Worm (Caenorhabditis elegans): ENCODE data around the gene D2024.4.
"Not testable (repeated sequence)": the region's sequence is repeated elsewhere in the genome, so short reads cannot be mapped to it uniquely, and the experiment has no call there.

The D2024.4 gene

DNA sequence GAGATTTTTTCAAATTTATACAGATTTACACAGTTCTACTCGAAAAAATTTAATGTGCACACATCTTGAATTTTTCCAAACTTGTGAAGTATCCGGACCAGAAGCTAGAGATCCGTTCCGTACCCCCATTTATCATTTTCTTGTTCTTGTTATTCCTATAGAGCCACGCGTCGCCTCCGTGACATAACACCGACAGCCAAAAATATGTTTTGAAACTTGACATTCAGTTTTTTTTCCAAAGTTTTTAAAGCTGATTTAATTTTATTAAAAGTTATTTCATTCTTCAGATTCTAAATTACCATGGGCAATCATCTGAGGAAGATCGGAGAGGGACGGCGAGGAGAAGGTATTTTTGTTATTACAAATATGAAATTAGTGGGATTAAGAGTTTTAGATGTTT lies 19.1 kb downstream of the D2024.4 start, which contains the start of gene D2024.18:
Gene D2024.18 (plus strand): TSS at position 301 of the 400 bp plus-strand sequence.
- no peak for TF ChIP-seq unc-62 (GFP tag; optimal IDR thresholded peaks at IDR 0.05)

DNA sequence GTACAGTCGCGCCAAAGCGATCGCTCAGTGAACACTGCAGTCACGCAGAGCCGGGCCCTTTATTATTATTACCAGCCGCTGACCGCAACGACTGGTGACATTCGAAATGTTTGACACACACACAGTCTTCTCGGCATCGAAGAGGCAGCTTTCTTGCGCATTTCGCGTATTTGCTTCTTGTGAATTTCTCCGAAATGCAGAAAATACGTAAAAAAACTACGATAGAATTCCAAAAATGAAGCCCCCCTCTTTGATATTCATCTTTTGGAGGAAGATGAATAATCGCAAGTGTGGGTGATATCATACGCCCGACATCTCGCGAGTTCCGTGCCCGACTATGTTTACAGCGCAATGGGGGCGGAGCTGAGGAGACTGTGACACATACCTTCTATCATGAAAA lies 22.2 kb downstream of the D2024.4 start:
- TF ChIP-seq unc-62 (GFP tag; optimal IDR thresholded peaks at IDR 0.05): no peak

ce11 chrIV:7254690-7255089 lies 23.7 kb downstream of the D2024.4 start, which contains the start of gene C06E4.5:
TSS of gene C06E4.5 (plus strand) at chrIV:7254990.
- TF ChIP-seq unc-62 (GFP tag; optimal IDR thresholded peaks at IDR 0.05): not testable (repeated sequence)

ce11 chrIV:7258253-7258652 lies 27.2 kb downstream of the D2024.4 start, which contains the start of gene C06E4.6:
TSS of gene C06E4.6 (minus strand) at chrIV:7258303.
- no peak for TF ChIP-seq unc-62 (GFP tag; optimal IDR thresholded peaks at IDR 0.05)

DNA sequence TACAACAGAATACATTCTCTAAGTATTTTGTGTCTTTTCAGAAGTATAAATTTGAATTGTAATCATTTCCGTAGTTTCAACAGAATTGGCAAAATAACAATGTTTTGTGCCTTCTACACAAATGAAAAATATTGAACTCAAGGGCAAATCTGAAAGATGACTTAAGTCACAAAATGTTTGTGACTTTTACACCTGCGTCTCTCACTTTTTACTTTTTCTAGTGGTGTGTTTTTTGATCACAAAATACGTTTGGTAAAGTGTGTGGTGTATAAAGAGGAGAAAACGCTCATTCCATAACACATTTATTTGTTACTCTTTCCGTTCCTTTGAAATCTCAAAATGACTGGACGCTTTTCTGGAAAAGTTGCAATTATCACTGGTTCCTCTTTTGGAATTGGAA lies 29.6 kb downstream of the D2024.4 start, which contains the start of gene C06E4.3:
Gene C06E4.3 (plus strand): TSS at position 289 of the 400 bp plus-strand sequence.
- no peak for TF ChIP-seq unc-62 (GFP tag; optimal IDR thresholded peaks at IDR 0.05)

ce11 chrIV:7263137-7263536 lies 32.1 kb downstream of the D2024.4 start, which contains the start of gene glb-2:
TSS of gene glb-2 (minus strand) at chrIV:7263237.
- no peak for TF ChIP-seq unc-62 (GFP tag; optimal IDR thresholded peaks at IDR 0.05)

DNA sequence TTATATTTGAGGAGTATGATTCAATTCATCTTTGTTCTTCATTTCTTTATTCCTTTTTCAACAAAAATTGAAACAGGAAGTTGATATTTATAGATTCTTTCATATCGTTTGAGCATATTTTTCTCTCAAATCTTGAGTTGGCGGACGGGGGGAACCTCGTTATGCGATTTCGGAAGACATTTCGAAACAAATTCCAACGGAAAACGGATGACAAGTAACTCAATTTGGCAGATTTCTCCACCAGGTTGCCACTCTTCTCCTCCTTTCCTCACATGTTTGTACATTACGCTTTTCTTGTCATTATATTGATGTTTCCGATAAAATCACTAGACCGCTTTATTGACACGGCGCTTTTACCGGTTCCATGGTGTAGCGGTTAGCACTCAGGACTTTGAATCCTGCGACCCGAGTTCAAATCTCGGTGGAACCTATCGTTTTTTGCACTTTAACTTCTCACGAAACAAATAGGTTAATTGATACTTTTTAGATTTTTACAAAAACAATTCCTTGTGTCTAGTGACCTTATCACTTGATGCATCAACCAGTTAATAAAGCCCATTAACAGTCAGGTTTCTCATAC lies 44.0 kb downstream of the D2024.4 start:
- TF ChIP-seq unc-62 (GFP tag; optimal IDR thresholded peaks at IDR 0.05): no peak

DNA sequence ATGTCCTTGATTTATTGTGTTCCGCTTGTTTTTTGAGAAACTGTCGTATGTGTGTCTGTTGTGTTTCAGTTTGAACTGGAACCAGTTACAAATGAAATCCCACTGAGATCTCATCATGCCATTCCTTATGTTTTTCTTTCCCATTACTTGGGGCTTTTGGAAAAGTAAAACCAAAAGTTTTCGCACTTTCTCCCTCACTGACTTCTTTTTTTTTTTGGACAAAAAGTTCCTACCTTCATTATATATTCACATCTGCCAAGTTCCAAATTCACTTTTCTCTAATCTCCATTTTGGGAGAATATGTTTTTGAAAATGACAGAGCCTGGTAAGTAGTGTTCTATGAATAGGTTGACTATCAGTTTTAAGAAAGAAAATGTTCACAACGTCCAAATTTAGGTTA lies 45.6 kb downstream of the D2024.4 start, which contains the start of gene C06E4.2:
Gene C06E4.2 (plus strand): TSS at position 301 of the 400 bp plus-strand sequence.
- TF ChIP-seq unc-62 (GFP tag; optimal IDR thresholded peaks at IDR 0.05): no peak

Data from whole organism, dauer.